ENCODE assay signal across 2 worm cellular contexts in the genomic region with DNA sequence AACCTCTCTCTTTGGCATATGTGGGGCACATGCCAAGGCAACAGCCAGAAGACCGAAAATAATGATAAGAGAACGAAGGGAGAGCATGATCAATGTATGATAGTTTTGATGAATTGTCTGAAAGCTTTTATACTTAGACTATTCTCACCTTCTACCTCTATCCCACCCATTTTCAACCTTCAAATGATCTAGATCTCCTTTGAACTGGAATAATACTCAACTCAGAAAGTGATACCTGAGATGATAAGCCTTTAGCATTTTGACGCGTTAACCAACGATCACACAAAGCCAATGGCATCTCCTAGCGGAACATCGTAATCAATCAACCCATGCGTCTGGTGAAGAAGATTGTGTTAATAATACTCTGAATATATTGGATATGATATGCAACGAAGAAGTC.
TF ChIP-seq lines count a peak whose summit lies in the region.

A gene (minus strand): TSS at position 101 of the 400 bp plus-strand sequence.

TF ChIP-seq in whole organism, L3 larva, 47 proteins besides CTCF, POLR2A, EP300 and RAD21:
- no peak for TF ChIP-seq fkh-2 (tag; optimal IDR thresholded peaks at IDR 0.05; lab: Kevin White, UChicago)
- TF ChIP-seq nhr-25 (tag; optimal IDR thresholded peaks at IDR 0.05; lab: Kevin White, UChicago): peak; percentile 54
- no peak for TF ChIP-seq fos-1 (tag; optimal IDR thresholded peaks at IDR 0.05; lab: Kevin White, UChicago)
- no peak for TF ChIP-seq ztf-4 (tag; optimal IDR thresholded peaks at IDR 0.05; lab: Kevin White, UChicago)
- TF ChIP-seq nhr-11 (tag; optimal IDR thresholded peaks at IDR 0.05; lab: Kevin White, UChicago): no peak
- TF ChIP-seq unc-39 (tag; optimal IDR thresholded peaks at IDR 0.05; lab: Kevin White, UChicago): no peak

TF ChIP-seq in whole organism, L4 larva, 104 proteins besides CTCF, POLR2A, EP300 and RAD21:
- TF ChIP-seq lin-13 (GFP tag; optimal IDR thresholded peaks at IDR 0.05; lab: Kevin White, UChicago): no peak
- peak; percentile 2 for TF ChIP-seq nhr-48 (tag; optimal IDR thresholded peaks at IDR 0.05; lab: Kevin White, UChicago)
